Worm (Caenorhabditis elegans) whole organism, mixed stage, embryonic: ENCODE results near the gene oac-57.

Experiments used
- M03D4.4 ChIP-seq: sonication (generic microtip); optimal IDR thresholded peaks from 2 replicates; lab custom pipeline; 2017; ENCODE audit warnings: mild to moderate bottlenecking, missing genetic modification characterization, missing compliant biosample characterization
- bed-3 ChIP-seq: fragments of 200-800 bp; sonication (Bioruptor generic); optimal IDR thresholded peaks from 3 replicates; lab custom pipeline; 2018; ENCODE audit warnings: mild to moderate bottlenecking, missing genetic modification characterization, moderate library complexity, missing compliant biosample characterization
- blmp-1 ChIP-seq: fragments of 150-350 bp; optimal IDR thresholded peaks from 2 replicates; lab custom pipeline; 2014; ENCODE audit warnings: missing biosample characterization, missing genetic modification characterization
- ceh-39 ChIP-seq: fragments of 150-350 bp; optimal IDR thresholded peaks from 2 replicates; lab custom pipeline; 2014; ENCODE audit warnings: missing biosample characterization, missing genetic modification characterization
- ceh-43 ChIP-seq: fragments of 200-800 bp; sonication (Bioruptor generic); optimal IDR thresholded peaks from 2 replicates; lab custom pipeline; 2018; ENCODE audit warnings: mild to moderate bottlenecking, missing genetic modification characterization, moderate library complexity, missing compliant biosample characterization
- ceh-83 ChIP-seq: fragments of 200-800 bp; sonication (Bioruptor generic); optimal IDR thresholded peaks from 2 replicates; lab custom pipeline; 2018; ENCODE audit warnings: mild to moderate bottlenecking, missing genetic modification characterization, missing compliant biosample characterization
- ces-1 ChIP-seq: fragments of 150-350 bp; optimal IDR thresholded peaks from 2 replicates; lab custom pipeline; 2014; ENCODE audit warnings: missing biosample characterization, missing genetic modification reagents, missing genetic modification characterization
- cnd-1 ChIP-seq: fragments of 200-800 bp; sonication (Bioruptor generic); optimal IDR thresholded peaks from 2 replicates; lab custom pipeline; 2018; ENCODE audit warnings: mild to moderate bottlenecking, missing genetic modification characterization, missing compliant biosample characterization
- drap-1 ChIP-seq: fragments of 200-800 bp; sonication (Bioruptor generic); optimal IDR thresholded peaks from 3 replicates; lab custom pipeline; 2018; ENCODE audit warnings: mild to moderate bottlenecking, missing genetic modification characterization, missing compliant biosample characterization
- elt-1 ChIP-seq: sonication (generic microtip); optimal IDR thresholded peaks from 2 replicates; lab custom pipeline; 2017; ENCODE audit warnings: missing genetic modification characterization, mild to moderate bottlenecking, missing compliant biosample characterization, antibody characterized with exemption, moderate library complexity, borderline replicate concordance; ENCODE audit not compliant: insufficient read depth
- elt-3 ChIP-seq: fragments of 150-350 bp; optimal IDR thresholded peaks from 2 replicates; lab custom pipeline; 2014; ENCODE audit warnings: missing biosample characterization, missing genetic modification characterization
- flh-1 ChIP-seq: fragments of 200-800 bp; sonication (Bioruptor generic); optimal IDR thresholded peaks from 2 replicates; lab custom pipeline; 2018; ENCODE audit warnings: mild to moderate bottlenecking, missing genetic modification characterization, moderate library complexity, missing compliant biosample characterization
- ham-2 ChIP-seq: fragments of 200-800 bp; sonication (Bioruptor generic); optimal IDR thresholded peaks from 2 replicates; lab custom pipeline; 2018; ENCODE audit warnings: mild to moderate bottlenecking, missing genetic modification characterization, missing compliant biosample characterization
- hlh-1 ChIP-seq: fragments of 150-350 bp; optimal IDR thresholded peaks from 2 replicates; lab custom pipeline; 2014; ENCODE audit warnings: missing biosample characterization, missing genetic modification reagents, missing genetic modification characterization
- lin-13 ChIP-seq: fragments of 150-350 bp; optimal IDR thresholded peaks from 2 replicates; lab custom pipeline; 2014; ENCODE audit warnings: missing biosample characterization, missing genetic modification characterization
- lin-32 ChIP-seq: fragments of 200-800 bp; sonication (Bioruptor generic); optimal IDR thresholded peaks from 2 replicates; lab custom pipeline; 2018; ENCODE audit warnings: mild to moderate bottlenecking, missing genetic modification characterization, missing compliant biosample characterization
- lsy-2 ChIP-seq: fragments of 150-350 bp; optimal IDR thresholded peaks from 2 replicates; lab custom pipeline; 2014; ENCODE audit warnings: missing biosample characterization, missing genetic modification characterization
- mab-5 ChIP-seq: fragments of 150-350 bp; optimal IDR thresholded peaks from 2 replicates; lab custom pipeline; 2014; ENCODE audit warnings: missing biosample characterization, missing genetic modification characterization
- mep-1 ChIP-seq: fragments of 150-350 bp; optimal IDR thresholded peaks from 2 replicates; lab custom pipeline; 2017; ENCODE audit warnings: missing biosample characterization, missing genetic modification reagents, missing genetic modification characterization, inconsistent platforms
- mls-2 ChIP-seq: sonication (generic microtip); optimal IDR thresholded peaks from 2 replicates; lab custom pipeline; 2016; ENCODE audit warnings: mild to moderate bottlenecking, missing genetic modification characterization, moderate library complexity, missing compliant biosample characterization
- nhr-12 ChIP-seq: fragments of 150-350 bp; optimal IDR thresholded peaks from 2 replicates; lab custom pipeline; 2014; ENCODE audit warnings: missing biosample characterization, missing genetic modification characterization
- nhr-2 ChIP-seq: fragments of 150-350 bp; optimal IDR thresholded peaks from 2 replicates; lab custom pipeline; 2014; ENCODE audit warnings: missing biosample characterization, missing genetic modification characterization
- nhr-237 ChIP-seq: fragments of 150-350 bp; optimal IDR thresholded peaks from 2 replicates; lab custom pipeline; 2014; ENCODE audit warnings: missing biosample characterization, missing genetic modification characterization
- nhr-28 ChIP-seq: fragments of 150-350 bp; optimal IDR thresholded peaks from 2 replicates; lab custom pipeline; 2014; ENCODE audit warnings: missing biosample characterization, missing genetic modification characterization
- nhr-76 ChIP-seq: sonication (generic microtip); optimal IDR thresholded peaks from 2 replicates; lab custom pipeline; 2017; ENCODE audit warnings: missing biosample characterization, missing genetic modification characterization
- pha-4 ChIP-seq: fragments of 150-350 bp; optimal IDR thresholded peaks from 2 replicates; lab custom pipeline; 2018; ENCODE audit warnings: missing biosample characterization, missing genetic modification reagents, missing genetic modification characterization
- sem-2 ChIP-seq: fragments of 200-800 bp; sonication (Bioruptor generic); optimal IDR thresholded peaks from 2 replicates; lab custom pipeline; 2018; ENCODE audit warnings: mild to moderate bottlenecking, missing genetic modification characterization, missing compliant biosample characterization
- snpc-4 ChIP-seq: fragments of 150-350 bp; optimal IDR thresholded peaks from 2 replicates; lab custom pipeline; 2014; ENCODE audit warnings: missing biosample characterization, missing genetic modification characterization
- sptf-1 ChIP-seq: sonication (generic microtip); optimal IDR thresholded peaks from 2 replicates; lab custom pipeline; 2017; ENCODE audit warnings: mild to moderate bottlenecking, missing genetic modification characterization, moderate library complexity, missing compliant biosample characterization
- tbx-8 ChIP-seq: fragments of 200-800 bp; sonication (Bioruptor generic); optimal IDR thresholded peaks from 2 replicates; lab custom pipeline; 2018; ENCODE audit warnings: mild to moderate bottlenecking, missing genetic modification characterization, moderate library complexity, missing compliant biosample characterization
- unc-120 ChIP-seq: sonication (generic microtip); optimal IDR thresholded peaks from 2 replicates; lab custom pipeline; 2017; ENCODE audit warnings: missing genetic modification characterization, missing compliant biosample characterization; ENCODE audit not compliant: poor library complexity, severe bottlenecking
- unc-39 ChIP-seq: fragments of 150-350 bp; optimal IDR thresholded peaks from 2 replicates; lab custom pipeline; 2014; ENCODE audit warnings: missing biosample characterization, missing genetic modification characterization
- unc-62 ChIP-seq: fragments of 150-350 bp; optimal IDR thresholded peaks from 2 replicates; lab custom pipeline; 2014; ENCODE audit warnings: missing biosample characterization, missing genetic modification reagents, missing genetic modification characterization
- zip-8 ChIP-seq: fragments of 150-350 bp; optimal IDR thresholded peaks from 2 replicates; lab custom pipeline; 2014; ENCODE audit warnings: missing biosample characterization, missing genetic modification characterization
- ztf-11 ChIP-seq: fragments of 150-350 bp; optimal IDR thresholded peaks from 2 replicates; lab custom pipeline; 2014; ENCODE audit warnings: missing biosample characterization, missing genetic modification characterization

Gene oac-57

DNA sequence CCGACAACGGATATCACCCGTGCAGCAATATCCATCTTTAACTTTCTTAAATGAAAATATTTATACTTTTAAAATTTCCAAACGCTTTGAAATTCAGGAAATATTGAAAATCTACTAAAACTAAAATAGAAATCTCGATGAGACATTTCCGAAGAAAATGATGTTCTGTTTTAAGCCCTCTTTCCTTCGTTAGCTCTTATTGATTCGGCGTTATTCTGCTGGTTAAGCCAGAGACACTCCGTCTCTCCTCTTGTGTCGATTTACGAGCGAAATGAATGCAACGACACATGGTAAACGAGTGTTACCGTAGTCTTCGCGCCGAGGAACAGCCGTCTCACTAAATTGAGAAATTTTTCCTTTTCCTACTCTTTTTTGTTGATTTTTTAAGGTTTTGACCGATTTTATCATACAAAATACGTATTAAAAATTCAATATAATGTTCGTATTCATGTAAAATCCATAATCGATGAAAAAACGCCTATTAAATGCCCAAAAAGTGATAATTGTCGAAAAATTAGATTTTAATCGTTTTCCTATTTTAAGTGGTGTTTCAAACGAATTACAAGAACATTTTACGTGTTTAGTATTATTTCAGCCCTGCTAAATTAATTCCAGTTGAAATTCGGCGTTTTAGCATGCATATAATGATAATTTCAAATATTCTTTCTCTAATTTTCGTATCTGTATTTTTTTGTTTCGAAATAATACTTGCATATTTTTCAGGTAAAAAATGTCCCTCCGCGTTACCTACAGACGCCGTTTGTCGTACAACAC is 39.2 kb downstream of the oac-57 start, which contains the start of the genes ppm-1.H and rpl-34:
ppm-1.H (minus strand) TSS at position 51 of the 774 bp plus-strand sequence.
rpl-34 (plus strand) TSS at position 724 of the 774 bp plus-strand sequence.
- TF ChIP-seq ceh-43 (GFP tag; lab: Kevin White, UChicago) (peak; percentile 52), elt-3 (tag; lab: Kevin White, UChicago) (no peak), blmp-1 (no peak), sptf-1 (tag; lab: Kevin White, UChicago) (no peak), cnd-1 (tag; lab: Kevin White, UChicago) (no peak), M03D4.4 (tag; lab: Kevin White, UChicago) (no peak), nhr-76 (tag; lab: Kevin White, UChicago) (no peak), sem-2 (GFP tag; lab: Kevin White, UChicago) (no peak), zip-8 (no peak), nhr-2 (tag; lab: Kevin White, UChicago) (no peak), lin-13 (tag; lab: Kevin White, UChicago) (peak; percentile 61), ces-1 (peak; percentile 73), nhr-237 (peak; percentile 58), flh-1 (GFP tag; lab: Kevin White, UChicago) (no peak), lsy-2 (tag; lab: Kevin White, UChicago) (peak; percentile 96), mab-5 (no peak), snpc-4 (tag; lab: Kevin White, UChicago) (no peak), pha-4 (peak; percentile 40), lin-32 (no peak), unc-120 (peak; percentile 73), unc-62 (GFP tag; lab: Kevin White, UChicago) (peak; percentile 37), nhr-12 (tag; lab: Kevin White, UChicago) (no peak), tbx-8 (GFP tag; lab: Kevin White, UChicago) (no peak), ceh-83 (no peak), unc-39 (tag; lab: Kevin White, UChicago) (no peak), bed-3 (GFP tag; lab: Kevin White, UChicago) (no peak), hlh-1 (tag; lab: Kevin White, UChicago) (peak; percentile 92), ztf-11 (tag; lab: Kevin White, UChicago) (no peak), mep-1 (tag; lab: Kevin White, UChicago) (peak; percentile 71), elt-1 (tag; lab: Kevin White, UChicago) (no peak), mls-2 (tag; lab: Kevin White, UChicago) (no peak), nhr-28 (tag; lab: Kevin White, UChicago) (no peak), ham-2 (GFP tag; lab: Kevin White, UChicago) (peak; percentile 65), ceh-39 (peak; percentile 45), drap-1 (GFP tag; lab: Kevin White, UChicago) (no peak)

DNA sequence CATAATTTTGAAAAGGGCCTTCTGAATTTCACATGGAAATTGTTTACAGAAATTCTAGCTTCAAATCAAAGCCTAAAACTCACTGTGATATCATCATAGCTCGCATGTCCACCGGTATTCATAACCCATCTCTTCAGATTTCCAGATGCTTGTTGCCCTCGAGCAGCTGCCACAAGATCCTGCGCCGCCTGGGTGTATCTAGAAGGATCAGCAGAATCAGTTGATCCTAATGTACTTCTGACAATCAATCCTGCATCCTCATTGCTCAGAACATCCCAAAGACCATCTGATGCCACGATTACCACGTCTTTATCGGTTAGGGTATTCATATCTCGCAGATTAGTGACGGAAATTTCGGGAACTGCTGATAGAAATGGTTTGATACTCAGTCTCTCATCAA is 41.7 kb downstream of the oac-57 start:
- no peak for TF ChIP-seq nhr-2 (tag; lab: Kevin White, UChicago)
- TF ChIP-seq ceh-83: no peak
- no peak for TF ChIP-seq unc-39 (tag; lab: Kevin White, UChicago)
- TF ChIP-seq ces-1: no peak
- no peak for TF ChIP-seq mab-5
- no peak for TF ChIP-seq sem-2 (GFP tag; lab: Kevin White, UChicago)
- TF ChIP-seq snpc-4 (tag; lab: Kevin White, UChicago): no peak
- TF ChIP-seq blmp-1: no peak

- no peak for TF ChIP-seq mep-1 (tag; lab: Kevin White, UChicago)
Measured at ce11 chrIV:12261353-12261752, 46.3 kb downstream of the oac-57 start, which contains the start of gene sre-14. Gene sre-14 (minus strand): TSS chrIV:12261453.
